Worm (Caenorhabditis elegans) whole organism, L2 larva: ENCODE measurements around the gene K09H11.11.
"Not testable (repeated sequence)": the region's sequence is repeated elsewhere in the genome, so short reads cannot be mapped to it uniquely, and the experiment has no call there.

Experiments
- C34F6.9 ChIP-seq: fragments of 150-350 bp; optimal IDR thresholded peaks from 2 replicates; lab custom pipeline; 2014; ENCODE audit warnings: missing biosample characterization, missing genetic modification characterization
- F13H6.1 ChIP-seq: sonication (generic microtip); optimal IDR thresholded peaks from 2 replicates; lab custom pipeline; 2016; ENCODE audit warnings: missing genetic modification characterization, missing compliant biosample characterization
- R02D3.7 ChIP-seq: fragments of 150-350 bp; optimal IDR thresholded peaks from 2 replicates; lab custom pipeline; 2014; ENCODE audit warnings: missing biosample characterization, missing genetic modification characterization
- Y55F3AM.14 ChIP-seq: fragments of 200-800 bp; sonication (Bioruptor generic); optimal IDR thresholded peaks from 2 replicates; lab custom pipeline; 2018; ENCODE audit warnings: mild to moderate bottlenecking, missing genetic modification characterization, missing compliant biosample characterization
- alr-1 ChIP-seq: fragments of 150-350 bp; optimal IDR thresholded peaks from 2 replicates; lab custom pipeline; 2014; ENCODE audit warnings: missing biosample characterization, missing genetic modification characterization
- ama-1 ChIP-seq: fragments of 150-350 bp; optimal IDR thresholded peaks from 2 replicates; lab custom pipeline; 2018; ENCODE audit warnings: inconsistent platforms
- ceh-16 ChIP-seq: fragments of 150-350 bp; optimal IDR thresholded peaks from 2 replicates; lab custom pipeline; 2014; ENCODE audit warnings: missing biosample characterization, missing genetic modification characterization
- crh-2 ChIP-seq: sonication (generic microtip); optimal IDR thresholded peaks from 2 replicates; lab custom pipeline; 2017; ENCODE audit warnings: missing biosample characterization, missing genetic modification characterization
- dmd-4 ChIP-seq: sonication (generic microtip); optimal IDR thresholded peaks from 2 replicates; lab custom pipeline; 2017; ENCODE audit warnings: missing biosample characterization, missing genetic modification characterization
- elt-1 ChIP-seq: fragments of 150-350 bp; optimal IDR thresholded peaks from 2 replicates; lab custom pipeline; 2014; ENCODE audit warnings: missing biosample characterization, missing genetic modification characterization
- fos-1 ChIP-seq: fragments of 150-350 bp; optimal IDR thresholded peaks from 2 replicates; lab custom pipeline; 2014; ENCODE audit warnings: missing biosample characterization, missing genetic modification characterization
- gmeb-1 ChIP-seq: fragments of 150-350 bp; optimal IDR thresholded peaks from 2 replicates; lab custom pipeline; 2014; ENCODE audit warnings: missing biosample characterization, missing genetic modification characterization
- lin-11 ChIP-seq: fragments of 150-350 bp; sonication (generic microtip); optimal IDR thresholded peaks from 2 replicates; lab custom pipeline; 2014; ENCODE audit warnings: missing biosample characterization, missing genetic modification characterization, inconsistent platforms, mixed read lengths
- lin-13 ChIP-seq: fragments of 150-350 bp; optimal IDR thresholded peaks from 2 replicates; lab custom pipeline; 2014; ENCODE audit warnings: missing biosample characterization, missing genetic modification reagents, missing genetic modification characterization
- lin-39 ChIP-seq: fragments of 150-350 bp; optimal IDR thresholded peaks from 2 replicates; lab custom pipeline; 2014; ENCODE audit warnings: missing biosample characterization, missing genetic modification reagents, missing genetic modification characterization
- lsy-2 ChIP-seq, 2 experiments: fragments of 150-350 bp in 1 of 2; sonication (generic microtip) in 1 of 2; optimal IDR thresholded peaks; 2 replicates each; lab custom pipeline; 2014 to 2017; ENCODE audit warnings: missing biosample characterization in 2 of 2, missing genetic modification characterization in 2 of 2
- mab-5 ChIP-seq: fragments of 150-350 bp; optimal IDR thresholded peaks from 2 replicates; lab custom pipeline; 2014; ENCODE audit warnings: missing biosample characterization, missing genetic modification characterization
- mdl-1 ChIP-seq, 2 experiments: fragments of 150-350 bp in 1 of 2; sonication (generic microtip) in 1 of 2; optimal IDR thresholded peaks; 2 replicates each; lab custom pipeline; 2017; ENCODE audit warnings: missing biosample characterization in 2 of 2, missing genetic modification characterization in 2 of 2
- nhr-11 ChIP-seq: fragments of 150-350 bp; optimal IDR thresholded peaks from 2 replicates; lab custom pipeline; 2014; ENCODE audit warnings: missing biosample characterization, missing genetic modification characterization
- nhr-12 ChIP-seq: fragments of 150-350 bp; optimal IDR thresholded peaks from 2 replicates; lab custom pipeline; 2014; ENCODE audit warnings: missing biosample characterization, missing genetic modification characterization
- nhr-129 ChIP-seq: fragments of 150-350 bp; optimal IDR thresholded peaks from 2 replicates; lab custom pipeline; 2014; ENCODE audit warnings: missing biosample characterization, missing genetic modification characterization
- nhr-21 ChIP-seq: fragments of 150-350 bp; optimal IDR thresholded peaks from 2 replicates; lab custom pipeline; 2014; ENCODE audit warnings: missing biosample characterization, missing genetic modification characterization
- nhr-237 ChIP-seq: fragments of 150-350 bp; optimal IDR thresholded peaks from 2 replicates; lab custom pipeline; 2014; ENCODE audit warnings: missing biosample characterization, missing genetic modification characterization
- nhr-25 ChIP-seq: fragments of 150-350 bp; sonication (generic microtip); optimal IDR thresholded peaks from 3 replicates; lab custom pipeline; 2014; ENCODE audit warnings: missing biosample characterization, missing genetic modification characterization
- skn-1 ChIP-seq: sonication (generic microtip); optimal IDR thresholded peaks from 2 replicates; lab custom pipeline; 2017; ENCODE audit warnings: missing biosample characterization, missing genetic modification characterization
- sma-3 ChIP-seq: sonication (generic microtip); optimal IDR thresholded peaks from 2 replicates; lab custom pipeline; 2016; ENCODE audit warnings: missing genetic modification reagents, missing genetic modification characterization, missing compliant biosample characterization
- sma-9 ChIP-seq, 2 experiments: fragments of 150-350 bp in 1 of 2; sonication (generic microtip) in 1 of 2; optimal IDR thresholded peaks; 2 replicates each; lab custom pipeline; 2014 to 2016; ENCODE audit warnings: missing genetic modification characterization in 2 of 2, mild to moderate bottlenecking in 1 of 2, missing biosample characterization in 1 of 2, missing compliant biosample characterization in 1 of 2, missing genetic modification reagents in 1 of 2, moderate library complexity in 1 of 2
- unc-39 ChIP-seq: fragments of 150-350 bp; optimal IDR thresholded peaks from 2 replicates; lab custom pipeline; 2014; ENCODE audit warnings: missing biosample characterization, missing genetic modification characterization
- unc-55 ChIP-seq: fragments of 150-350 bp; sonication (generic microtip); optimal IDR thresholded peaks from 3 replicates; lab custom pipeline; 2014; ENCODE audit warnings: missing biosample characterization, missing genetic modification reagents, missing genetic modification characterization
- ztf-1 ChIP-seq: fragments of 200-800 bp; sonication (Bioruptor generic); conservative IDR thresholded peaks from 2 replicates; pipeline ENCODE4 v1.3.6; 2022; ENCODE audit warnings: missing genetic modification characterization, missing compliant biosample characterization
- ztf-4 ChIP-seq: fragments of 150-350 bp; optimal IDR thresholded peaks from 2 replicates; lab custom pipeline; 2014; ENCODE audit warnings: missing biosample characterization, missing genetic modification characterization

Gene K09H11.11

DNA sequence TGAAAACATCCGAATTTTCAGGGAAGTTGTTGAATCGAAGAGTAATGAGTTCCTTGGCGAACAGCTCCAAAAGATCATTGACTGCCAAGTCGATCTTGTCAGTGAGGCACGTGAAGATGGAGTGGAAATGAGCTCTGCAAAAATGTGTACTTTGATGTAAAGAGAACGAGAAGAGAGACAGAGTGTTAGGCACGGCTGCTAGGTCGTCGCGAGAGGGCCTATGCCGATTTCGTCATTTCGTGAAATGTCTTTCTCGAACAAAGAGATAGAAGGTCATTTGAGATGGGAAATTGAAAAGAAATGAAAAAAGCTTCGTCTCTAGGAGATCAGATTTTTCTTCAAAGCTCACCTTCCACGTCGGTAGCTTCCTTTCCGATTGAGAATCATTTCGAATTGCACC, 24.9 kb upstream of the K09H11.11 start:
- TF ChIP-seq lsy-2 (tag; optimal IDR thresholded peaks at IDR 0.05; lab: Kevin White, UChicago) (peak in 1 of 2 experiments; percentile 43), ztf-4 (tag; lab: Kevin White, UChicago) (no peak), F13H6.1 (tag; lab: Kevin White, UChicago) (peak; percentile 34), nhr-129 (tag; lab: Kevin White, UChicago) (peak; percentile 98), C34F6.9 (tag; lab: Kevin White, UChicago) (peak; percentile 44), alr-1 (tag; lab: Kevin White, UChicago) (no peak), skn-1 (no peak), sma-9 (GFP tag; optimal IDR thresholded peaks at IDR 0.05; lab: Kevin White, UChicago) (peak; percentile 43), sma-9 (tag; optimal IDR thresholded peaks at IDR 0.05; lab: Kevin White, UChicago) (no peak), lin-39 (tag; lab: Kevin White, UChicago) (no peak), fos-1 (tag; lab: Kevin White, UChicago) (peak; percentile 44), elt-1 (no peak), unc-55 (GFP tag; lab: Kevin White, UChicago) (peak; percentile 29)

DNA sequence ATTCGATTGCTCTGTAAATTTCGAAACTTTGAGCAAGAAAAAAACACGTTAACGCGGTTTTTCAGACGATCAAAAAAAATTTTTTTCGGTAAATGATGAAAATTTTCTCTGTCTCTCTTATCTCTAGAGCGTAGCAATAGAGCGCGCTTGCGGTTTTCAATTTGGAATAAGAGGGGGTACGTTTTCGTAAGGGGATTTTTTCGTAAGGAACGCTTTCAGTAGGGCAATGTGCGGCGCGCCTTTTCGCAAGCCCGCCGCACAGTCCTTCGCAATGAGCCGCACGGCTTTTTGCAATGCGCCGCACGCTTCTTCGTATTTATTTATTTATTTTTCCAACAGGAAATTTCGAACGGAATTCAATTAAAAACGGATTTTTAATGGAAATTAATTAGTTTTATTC, 21.9 kb upstream of the K09H11.11 start, which contains the start of gene F44E7.4:
TSS of gene F44E7.4 (minus strand) at position 13 of the 400 bp plus-strand sequence.
- TF ChIP-seq crh-2 (tag; lab: Kevin White, UChicago), result peak; percentile 32
- peak; percentile 11 for TF ChIP-seq sma-9 (GFP tag; optimal IDR thresholded peaks at IDR 0.05; lab: Kevin White, UChicago)
- not testable (repeated sequence) for TF ChIP-seq sma-9 (tag; optimal IDR thresholded peaks at IDR 0.05; lab: Kevin White, UChicago)
- peak; percentile 50 for TF ChIP-seq lin-13 (GFP tag; lab: Kevin White, UChicago)
- TF ChIP-seq gmeb-1 (tag; lab: Kevin White, UChicago), result peak; percentile 3
- peak in 1 of 2 experiments; percentile 59 for TF ChIP-seq lsy-2 (tag; optimal IDR thresholded peaks at IDR 0.05; lab: Kevin White, UChicago)
- TF ChIP-seq sma-3, result peak; percentile 19
- TF ChIP-seq unc-55 (GFP tag; lab: Kevin White, UChicago), result peak; percentile 64
- TF ChIP-seq nhr-129 (tag; lab: Kevin White, UChicago), result peak; percentile 52
- peak; percentile 53 for TF ChIP-seq F13H6.1 (tag; lab: Kevin White, UChicago)
- peak; percentile 59 for TF ChIP-seq C34F6.9 (tag; lab: Kevin White, UChicago)
- peak; percentile 2 for TF ChIP-seq nhr-25 (tag; lab: Kevin White, UChicago)

DNA sequence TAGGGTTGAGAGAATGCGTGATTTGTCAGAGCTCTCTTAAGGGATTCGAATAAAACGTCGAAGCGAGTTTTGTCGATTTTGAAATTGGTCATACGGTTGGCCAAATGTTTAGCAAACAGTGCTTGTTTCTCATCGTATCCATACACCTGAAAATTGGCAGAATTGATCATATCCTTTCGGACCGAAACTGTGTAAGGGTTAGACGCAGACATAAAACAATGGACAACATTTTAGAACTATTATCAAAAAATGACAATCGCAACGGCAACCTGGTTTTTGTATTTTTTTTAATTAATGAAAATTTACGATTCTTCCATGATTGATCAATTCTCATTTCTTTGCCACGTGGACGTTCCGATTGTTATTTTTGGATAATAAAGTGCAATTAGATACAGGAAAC, 19.1 kb upstream of the K09H11.11 start:
- no peak for TF ChIP-seq ztf-4 (tag; lab: Kevin White, UChicago)
- TF ChIP-seq nhr-12, result no peak
- TF ChIP-seq unc-39 (tag; lab: Kevin White, UChicago), result no peak
- TF ChIP-seq F13H6.1 (tag; lab: Kevin White, UChicago), result no peak
- TF ChIP-seq nhr-25 (tag; lab: Kevin White, UChicago), result no peak
- TF ChIP-seq alr-1 (tag; lab: Kevin White, UChicago), result no peak
- no peak for TF ChIP-seq mdl-1 (tag; optimal IDR thresholded peaks at IDR 0.05; lab: Kevin White, UChicago)
- TF ChIP-seq nhr-21 (tag; lab: Kevin White, UChicago), result no peak
- TF ChIP-seq lin-11 (tag; lab: Kevin White, UChicago), result no peak
- TF ChIP-seq mab-5 (tag; lab: Kevin White, UChicago), result no peak
- no peak for TF ChIP-seq R02D3.7 (tag; lab: Kevin White, UChicago)
- TF ChIP-seq nhr-237 (tag; lab: Kevin White, UChicago), result no peak
- TF ChIP-seq ztf-1 (GFP tag; lab: Robert Waterston, UW), result no peak
- TF ChIP-seq, all 48 proteins: peak for 0

- no peak for TF ChIP-seq nhr-11
- TF ChIP-seq lin-13 (GFP tag; lab: Kevin White, UChicago), result no peak
- TF ChIP-seq dmd-4, result no peak
- no peak for TF ChIP-seq gmeb-1 (tag; lab: Kevin White, UChicago)
- TF ChIP-seq unc-55 (GFP tag; lab: Kevin White, UChicago), result no peak
- TF ChIP-seq mab-5 (tag; lab: Kevin White, UChicago), result no peak
- TF ChIP-seq fos-1 (tag; lab: Kevin White, UChicago), result no peak
- TF ChIP-seq nhr-129 (tag; lab: Kevin White, UChicago), result no peak
- no peak for TF ChIP-seq Y55F3AM.14 (GFP tag; lab: Kevin White, UChicago)
Measured at ce11 chrV:5772503-5772902, 17.4 kb upstream of the K09H11.11 start.

DNA sequence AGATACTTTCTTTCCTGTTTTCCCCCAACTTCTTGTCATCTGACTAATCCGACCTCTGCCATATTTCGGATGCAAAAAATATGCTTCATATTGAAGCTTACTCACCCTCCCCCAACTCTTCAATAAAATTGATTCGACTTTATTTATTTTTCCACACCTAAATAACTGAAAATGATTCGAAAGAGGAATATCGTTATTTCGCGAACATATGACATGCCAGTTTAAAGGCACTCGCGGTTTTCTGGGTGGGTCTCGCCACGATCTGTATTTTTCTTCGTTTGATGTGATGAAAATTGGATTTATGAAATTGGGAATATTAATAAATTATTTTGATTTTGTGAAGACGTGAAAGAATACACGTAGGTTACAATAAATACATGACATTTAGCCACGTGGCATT, 16.6 kb upstream of the K09H11.11 start, which contains the start of gene F44E7.3:
TSS of gene F44E7.3 (plus strand) at position 319 of the 400 bp plus-strand sequence.
- TF ChIP-seq nhr-237 (tag; lab: Kevin White, UChicago) (no peak), ceh-16 (tag; lab: Kevin White, UChicago) (no peak), ama-1 (lab: Kevin White, UChicago) (peak; percentile 53), mab-5 (tag; lab: Kevin White, UChicago) (no peak)
